Worm (Caenorhabditis elegans) whole organism, L3 larva: Measurements from ENCODE around the gene F46G10.2.

Source experiments
- R02D3.7 ChIP-seq: fragments of 150-350 bp; optimal IDR thresholded peaks from 2 replicates; lab custom pipeline; 2014; ENCODE audit warnings: missing biosample characterization, missing genetic modification characterization
- ZK546.5 ChIP-seq: sonication (generic microtip); optimal IDR thresholded peaks from 2 replicates; lab custom pipeline; 2017; ENCODE audit warnings: missing biosample characterization, missing genetic modification characterization
- aly-2 ChIP-seq: fragments of 150-350 bp; optimal IDR thresholded peaks from 2 replicates; lab custom pipeline; 2014; ENCODE audit warnings: missing biosample characterization, missing genetic modification characterization
- ama-1 ChIP-seq: fragments of 150-350 bp; optimal IDR thresholded peaks from 2 replicates; lab custom pipeline; 2018
- ceh-16 ChIP-seq: sonication (generic microtip); optimal IDR thresholded peaks from 2 replicates; lab custom pipeline; 2017; ENCODE audit warnings: missing biosample characterization, missing genetic modification characterization
- ceh-28 ChIP-seq: fragments of 150-350 bp; optimal IDR thresholded peaks from 2 replicates; lab custom pipeline; 2014; ENCODE audit warnings: missing biosample characterization, missing genetic modification reagents, missing genetic modification characterization
- ceh-82 ChIP-seq: fragments of 150-350 bp; optimal IDR thresholded peaks from 2 replicates; lab custom pipeline; 2014; ENCODE audit warnings: missing biosample characterization, missing genetic modification characterization
- ceh-9 ChIP-seq: sonication (generic microtip); optimal IDR thresholded peaks from 2 replicates; lab custom pipeline; 2018; ENCODE audit warnings: missing biosample characterization, missing genetic modification characterization
- daf-12 ChIP-seq: fragments of 150-350 bp; optimal IDR thresholded peaks from 2 replicates; lab custom pipeline; 2014; ENCODE audit warnings: missing biosample characterization, missing genetic modification reagents, missing genetic modification characterization
- egl-27 ChIP-seq: sonication (generic microtip); optimal IDR thresholded peaks from 4 replicates; lab custom pipeline; 2017; ENCODE audit warnings: missing biosample characterization, missing genetic modification reagents, missing genetic modification characterization
- egl-5 ChIP-seq: fragments of 150-350 bp; optimal IDR thresholded peaks from 2 replicates; lab custom pipeline; 2017; ENCODE audit warnings: missing biosample characterization, missing genetic modification reagents, missing genetic modification characterization, inconsistent platforms
- elt-1 ChIP-seq: fragments of 150-350 bp; optimal IDR thresholded peaks from 2 replicates; lab custom pipeline; 2014; ENCODE audit warnings: missing biosample characterization, missing genetic modification characterization
- elt-2 ChIP-seq: sonication (generic microtip); optimal IDR thresholded peaks from 2 replicates; lab custom pipeline; 2016; ENCODE audit warnings: missing genetic modification reagents, mild to moderate bottlenecking, missing genetic modification characterization, missing compliant biosample characterization
- elt-3 ChIP-seq, 3 experiments: fragments of 150-350 bp in 1 of 3; sonication (generic microtip) in 2 of 3; optimal IDR thresholded peaks; 2 replicates in 2 of 3; 4 replicates in 1 of 3; lab custom pipeline; 2014 to 2017; ENCODE audit warnings: missing biosample characterization in 3 of 3, missing genetic modification characterization in 3 of 3
- eor-1 ChIP-seq, 2 experiments: fragments of 150-350 bp; optimal IDR thresholded peaks; 2 replicates each; lab custom pipeline; 2014 to 2018; ENCODE audit warnings: missing biosample characterization in 2 of 2, missing genetic modification characterization in 2 of 2
- fkh-10 ChIP-seq: sonication (generic microtip); optimal IDR thresholded peaks from 2 replicates; lab custom pipeline; 2017; ENCODE audit warnings: missing biosample characterization, missing genetic modification reagents, missing genetic modification characterization
- fkh-2 ChIP-seq: fragments of 150-350 bp; optimal IDR thresholded peaks from 2 replicates; lab custom pipeline; 2014; ENCODE audit warnings: missing biosample characterization, missing genetic modification reagents, missing genetic modification characterization
- fos-1 ChIP-seq: fragments of 150-350 bp; optimal IDR thresholded peaks from 2 replicates; lab custom pipeline; 2014; ENCODE audit warnings: missing biosample characterization, missing genetic modification characterization
- hmg-11 ChIP-seq: sonication (generic microtip); optimal IDR thresholded peaks from 2 replicates; lab custom pipeline; 2016; ENCODE audit warnings: missing genetic modification characterization, missing compliant biosample characterization
- jun-1 ChIP-seq: fragments of 150-350 bp; optimal IDR thresholded peaks from 2 replicates; lab custom pipeline; 2014; ENCODE audit warnings: missing biosample characterization, missing genetic modification reagents, missing genetic modification characterization
- lin-15B ChIP-seq: fragments of 150-350 bp; optimal IDR thresholded peaks from 2 replicates; lab custom pipeline; 2014; ENCODE audit warnings: missing biosample characterization, missing genetic modification characterization
- lin-39 ChIP-seq: fragments of 150-350 bp; optimal IDR thresholded peaks from 2 replicates; lab custom pipeline; 2018; ENCODE audit warnings: missing biosample characterization, missing genetic modification reagents, missing genetic modification characterization
- lsy-12 ChIP-seq: sonication (generic microtip); optimal IDR thresholded peaks from 2 replicates; lab custom pipeline; 2016; ENCODE audit warnings: mild to moderate bottlenecking, missing genetic modification characterization, missing compliant biosample characterization
- mdl-1 ChIP-seq: fragments of 150-350 bp; optimal IDR thresholded peaks from 2 replicates; lab custom pipeline; 2014; ENCODE audit warnings: missing biosample characterization, missing genetic modification characterization
- mml-1 ChIP-seq: fragments of 150-350 bp; sonication (generic microtip); optimal IDR thresholded peaks from 3 replicates; lab custom pipeline; 2014; ENCODE audit warnings: missing biosample characterization, missing genetic modification characterization
- nfya-1 ChIP-seq: sonication (generic microtip); optimal IDR thresholded peaks from 2 replicates; lab custom pipeline; 2017; ENCODE audit warnings: missing genetic modification characterization, mild to moderate bottlenecking, missing compliant biosample characterization, antibody characterized with exemption, moderate library complexity; ENCODE audit not compliant: insufficient read depth
- nhr-11 ChIP-seq: fragments of 150-350 bp; optimal IDR thresholded peaks from 2 replicates; lab custom pipeline; 2014; ENCODE audit warnings: missing biosample characterization, missing genetic modification characterization
- nhr-12 ChIP-seq: fragments of 150-350 bp; optimal IDR thresholded peaks from 2 replicates; lab custom pipeline; 2014; ENCODE audit warnings: missing biosample characterization, missing genetic modification characterization
- nhr-23 ChIP-seq: fragments of 150-350 bp; optimal IDR thresholded peaks from 2 replicates; lab custom pipeline; 2014; ENCODE audit warnings: missing biosample characterization, missing genetic modification reagents, missing genetic modification characterization
- nhr-237 ChIP-seq: fragments of 150-350 bp; optimal IDR thresholded peaks from 2 replicates; lab custom pipeline; 2014; ENCODE audit warnings: missing biosample characterization, missing genetic modification characterization
- nhr-25 ChIP-seq: sonication (generic microtip); optimal IDR thresholded peaks from 2 replicates; lab custom pipeline; 2017; ENCODE audit warnings: missing biosample characterization, missing genetic modification characterization
- nhr-28 ChIP-seq: fragments of 150-350 bp; optimal IDR thresholded peaks from 2 replicates; lab custom pipeline; 2014; ENCODE audit warnings: missing biosample characterization, missing genetic modification characterization
- nhr-43 ChIP-seq: sonication (generic microtip); optimal IDR thresholded peaks from 2 replicates; lab custom pipeline; 2016; ENCODE audit warnings: mild to moderate bottlenecking, missing genetic modification characterization, missing compliant biosample characterization; ENCODE audit not compliant: poor library complexity, severe bottlenecking
- nhr-67 ChIP-seq: fragments of 150-350 bp; optimal IDR thresholded peaks from 2 replicates; lab custom pipeline; 2014; ENCODE audit warnings: missing biosample characterization, missing genetic modification characterization
- nhr-76 ChIP-seq: fragments of 150-350 bp; sonication (generic microtip); optimal IDR thresholded peaks from 5 replicates; lab custom pipeline; 2014; ENCODE audit warnings: missing biosample characterization, missing genetic modification characterization
- nhr-77 ChIP-seq: fragments of 150-350 bp; optimal IDR thresholded peaks from 2 replicates; lab custom pipeline; 2014; ENCODE audit warnings: missing biosample characterization, missing genetic modification characterization
- pha-4 ChIP-seq: fragments of 150-350 bp; optimal IDR thresholded peaks from 2 replicates; lab custom pipeline; 2014; ENCODE audit warnings: missing biosample characterization, missing genetic modification reagents, missing genetic modification characterization
- pqm-1 ChIP-seq: fragments of 150-350 bp; optimal IDR thresholded peaks from 2 replicates; lab custom pipeline; 2017; ENCODE audit warnings: missing biosample characterization, missing genetic modification characterization, inconsistent platforms
- sea-2 ChIP-seq: fragments of 150-350 bp; sonication (generic microtip); optimal IDR thresholded peaks from 4 replicates; lab custom pipeline; 2014; ENCODE audit warnings: missing biosample characterization, missing genetic modification reagents, missing genetic modification characterization
- skn-1 ChIP-seq: fragments of 150-350 bp; optimal IDR thresholded peaks from 2 replicates; lab custom pipeline; 2014; ENCODE audit warnings: missing biosample characterization, missing genetic modification characterization
- snpc-4 ChIP-seq: fragments of 150-350 bp; optimal IDR thresholded peaks from 2 replicates; lab custom pipeline; 2014; ENCODE audit warnings: missing biosample characterization, missing genetic modification characterization
- tbx-2 ChIP-seq: sonication (generic microtip); optimal IDR thresholded peaks from 2 replicates; lab custom pipeline; 2016; ENCODE audit warnings: mild to moderate bottlenecking, missing genetic modification characterization, missing compliant biosample characterization
- unc-39 ChIP-seq: sonication (generic microtip); optimal IDR thresholded peaks from 4 replicates; lab custom pipeline; 2017; ENCODE audit warnings: missing biosample characterization, missing genetic modification characterization
- unc-62 ChIP-seq: fragments of 150-350 bp; sonication (generic microtip); optimal IDR thresholded peaks from 4 replicates; lab custom pipeline; 2014; ENCODE audit warnings: missing biosample characterization, missing genetic modification reagents, missing genetic modification characterization
- zag-1 ChIP-seq: fragments of 150-350 bp; optimal IDR thresholded peaks from 2 replicates; lab custom pipeline; 2014; ENCODE audit warnings: missing biosample characterization, missing genetic modification characterization
- ztf-11 ChIP-seq: fragments of 150-350 bp; optimal IDR thresholded peaks from 2 replicates; lab custom pipeline; 2014; ENCODE audit warnings: missing biosample characterization, missing genetic modification characterization
- ztf-4 ChIP-seq: fragments of 150-350 bp; optimal IDR thresholded peaks from 2 replicates; lab custom pipeline; 2014; ENCODE audit warnings: missing biosample characterization, missing genetic modification characterization

The F46G10.2 gene

ce11 chrX:13349230-13350122 lies 26.7 kb downstream of the F46G10.2 start:
- TF ChIP-seq fkh-10 (GFP tag; lab: Kevin White, UChicago) (no peak), zag-1 (no peak), pqm-1 (tag; lab: Kevin White, UChicago) (peak; percentile 79), elt-2 (tag; lab: Kevin White, UChicago) (peak; percentile 32), nhr-67 (peak; percentile 46), tbx-2 (tag; lab: Kevin White, UChicago) (peak; percentile 83), nhr-23 (tag; lab: Kevin White, UChicago) (peak; percentile 31), pha-4 (peak; percentile 34), ceh-82 (peak; percentile 27), skn-1 (tag; lab: Kevin White, UChicago) (no peak), nhr-12 (no peak), R02D3.7 (tag; lab: Kevin White, UChicago) (peak; percentile 24), fkh-2 (tag; lab: Kevin White, UChicago) (no peak), nhr-11 (tag; lab: Kevin White, UChicago) (no peak), elt-3 (tag; optimal IDR thresholded peaks at IDR 0.05; lab: Kevin White, UChicago) (peak in 1 of 3 experiments; percentile 67), ama-1 (lab: Kevin White, UChicago) (peak; percentile 98), ztf-11 (tag; lab: Kevin White, UChicago) (no peak), ceh-9 (tag; lab: Kevin White, UChicago) (no peak), mml-1 (tag; lab: Kevin White, UChicago) (no peak), ceh-28 (no peak), ztf-4 (tag; lab: Kevin White, UChicago) (peak; percentile 82), eor-1 (tag; optimal IDR thresholded peaks at IDR 0.05; lab: Kevin White, UChicago) (peak in 1 of 2 experiments; percentile 36), fos-1 (tag; lab: Kevin White, UChicago) (no peak), egl-5 (tag; lab: Kevin White, UChicago) (no peak), jun-1 (tag; lab: Kevin White, UChicago) (no peak), unc-39 (tag; lab: Kevin White, UChicago) (no peak), lin-15B (tag; lab: Kevin White, UChicago) (no peak), lsy-12 (peak; percentile 63), ZK546.5 (tag; lab: Kevin White, UChicago) (no peak), nhr-237 (tag; lab: Kevin White, UChicago) (no peak), unc-62 (no peak), nhr-43 (peak; percentile 92), lin-39 (no peak), nhr-76 (tag; lab: Kevin White, UChicago) (no peak), nfya-1 (peak; percentile 10), daf-12 (tag; lab: Kevin White, UChicago) (no peak), hmg-11 (tag; lab: Kevin White, UChicago) (no peak), nhr-77 (tag; lab: Kevin White, UChicago) (no peak), aly-2 (no peak), sea-2 (GFP tag; lab: Kevin White, UChicago) (no peak), mdl-1 (no peak), egl-27 (tag; lab: Kevin White, UChicago) (no peak), nhr-28 (tag; lab: Kevin White, UChicago) (peak; percentile 54), snpc-4 (no peak), ceh-16 (no peak), nhr-25 (tag; lab: Kevin White, UChicago) (no peak), elt-1 (tag; lab: Kevin White, UChicago) (no peak)
- TF ChIP-seq, all 47 proteins: peak for 16
